Worm (Caenorhabditis elegans): ENCODE data around the gene C16D9.9.

The C16D9.9 gene

ce11 chrV:8253946-8254345 lies 10.1 kb upstream of the C16D9.9 start:
- no peak for TF ChIP-seq mls-2 (tag; optimal IDR thresholded peaks at IDR 0.05)
- no peak for TF ChIP-seq unc-62 (GFP tag; optimal IDR thresholded peaks at IDR 0.05)
- TF ChIP-seq ces-1 (GFP tag; optimal IDR thresholded peaks at IDR 0.05) = peak; percentile 99

DNA sequence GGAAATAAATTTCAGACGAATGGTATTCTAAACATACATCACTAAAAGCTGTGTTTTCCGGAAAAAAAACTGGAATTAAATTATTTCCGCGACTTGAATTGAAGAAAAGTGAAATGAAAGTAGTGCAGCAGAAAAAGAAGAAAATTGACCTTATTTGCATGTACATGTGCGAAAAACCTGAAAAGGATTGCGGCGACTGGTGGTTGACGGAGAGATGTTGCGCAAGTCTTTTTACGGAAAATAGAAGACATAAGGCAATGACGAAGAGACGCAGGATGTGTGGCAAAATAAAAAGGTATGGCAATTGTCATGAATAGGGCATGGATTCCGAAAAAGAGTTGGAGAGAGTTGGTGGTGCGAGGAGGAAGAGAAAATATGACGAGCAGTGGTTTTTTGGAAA lies 9.1 kb upstream of the C16D9.9 start:
- TF ChIP-seq flh-1 (GFP tag; optimal IDR thresholded peaks at IDR 0.05) (no peak), nhr-12 (tag; optimal IDR thresholded peaks at IDR 0.05) (no peak), sem-2 (GFP tag; optimal IDR thresholded peaks at IDR 0.05) (no peak), zip-8 (tag; optimal IDR thresholded peaks at IDR 0.05) (peak; percentile 74), blmp-1 (tag; optimal IDR thresholded peaks at IDR 0.05) (peak; percentile 50), unc-39 (tag; optimal IDR thresholded peaks at IDR 0.05) (no peak)

- TF ChIP-seq drap-1 (GFP tag; optimal IDR thresholded peaks at IDR 0.05) = no peak
- no peak for TF ChIP-seq ham-2 (GFP tag; optimal IDR thresholded peaks at IDR 0.05)
- TF ChIP-seq nhr-2 (tag; optimal IDR thresholded peaks at IDR 0.05) = no peak
- TF ChIP-seq mab-5 (tag; optimal IDR thresholded peaks at IDR 0.05) = no peak
Measured at ce11 chrV:8259016-8259415, 5.0 kb upstream of the C16D9.9 start, which contains the start of gene C16D9.1. Gene C16D9.1, plus strand, starts transcription at chrV:8259316.

DNA sequence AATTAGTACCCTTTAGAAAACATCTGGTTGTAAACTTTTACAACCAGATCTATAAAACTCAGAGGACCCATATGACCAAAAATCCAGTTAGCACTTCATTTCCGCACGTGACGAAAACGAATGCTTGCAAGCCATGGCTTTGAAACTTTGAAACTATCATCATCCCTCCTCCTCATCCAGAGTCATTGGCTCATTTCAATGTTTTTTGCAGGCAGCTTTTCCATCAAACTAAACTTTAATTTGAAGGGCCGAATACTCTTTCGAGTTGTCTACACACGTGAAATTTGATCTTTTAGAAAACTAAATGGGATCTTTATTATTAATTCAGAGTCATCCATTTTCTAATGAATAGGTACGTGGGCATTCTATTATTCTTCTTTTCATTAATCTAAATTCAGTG lies 1.8 kb upstream of the C16D9.9 start:
- no peak for TF ChIP-seq ces-1 (GFP tag; optimal IDR thresholded peaks at IDR 0.05)
- TF ChIP-seq mab-5 (tag; optimal IDR thresholded peaks at IDR 0.05) = no peak
- TF ChIP-seq nhr-2 (tag; optimal IDR thresholded peaks at IDR 0.05) = no peak
- TF ChIP-seq blmp-1 (tag; optimal IDR thresholded peaks at IDR 0.05) = no peak

ce11 chrV:8263466-8263865 lies 575 bp upstream of the C16D9.9 start, which contains the start of gene C16D9.8:
Gene C16D9.8, minus strand, starts transcription at chrV:8263566.
- TF ChIP-seq ces-1 (GFP tag; optimal IDR thresholded peaks at IDR 0.05) (no peak), lin-13 (tag; optimal IDR thresholded peaks at IDR 0.05) (no peak), snpc-4 (tag; optimal IDR thresholded peaks at IDR 0.05) (no peak), lsy-2 (tag; optimal IDR thresholded peaks at IDR 0.05) (no peak), hlh-1 (tag; optimal IDR thresholded peaks at IDR 0.05) (no peak), ceh-43 (GFP tag; optimal IDR thresholded peaks at IDR 0.05) (no peak), nhr-237 (tag; optimal IDR thresholded peaks at IDR 0.05) (no peak), zip-8 (tag; optimal IDR thresholded peaks at IDR 0.05) (no peak), sptf-1 (tag; optimal IDR thresholded peaks at IDR 0.05) (no peak), ham-2 (GFP tag; optimal IDR thresholded peaks at IDR 0.05) (no peak)

DNA sequence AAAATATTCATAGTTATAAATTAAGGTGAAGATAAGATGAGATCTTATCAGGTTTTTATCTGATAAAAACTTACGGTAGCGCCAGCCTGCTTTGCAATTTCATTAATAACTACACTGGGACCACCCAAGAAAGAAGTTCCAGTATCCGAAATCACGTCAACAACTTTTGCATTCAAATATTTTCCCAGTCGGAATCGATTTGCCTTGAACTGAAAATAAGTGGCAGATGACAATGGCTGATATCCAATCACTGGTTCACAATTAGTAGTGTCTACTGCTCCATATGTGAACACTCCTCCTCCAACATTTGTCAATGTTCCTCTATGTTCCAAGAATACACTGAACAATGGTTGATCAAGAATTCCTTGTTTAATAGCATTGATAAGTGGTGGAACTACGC lies 2.2 kb downstream of the C16D9.9 start, which contains the start of gene F21F8.5:
F21F8.5 (minus strand) TSS at position 101 of the 400 bp plus-strand sequence.
- TF ChIP-seq mab-5 (tag; optimal IDR thresholded peaks at IDR 0.05) (no peak), tbx-8 (GFP tag; optimal IDR thresholded peaks at IDR 0.05) (no peak), ces-1 (GFP tag; optimal IDR thresholded peaks at IDR 0.05) (no peak), nhr-28 (tag; optimal IDR thresholded peaks at IDR 0.05) (no peak), elt-3 (tag; optimal IDR thresholded peaks at IDR 0.05) (no peak), elt-1 (tag; optimal IDR thresholded peaks at IDR 0.05; ENCODE audit: borderline replicate concordance, insufficient read depth) (no peak), ceh-83 (GFP tag; optimal IDR thresholded peaks at IDR 0.05) (no peak), hlh-1 (tag; optimal IDR thresholded peaks at IDR 0.05) (no peak), zip-8 (tag; optimal IDR thresholded peaks at IDR 0.05) (no peak), sem-2 (GFP tag; optimal IDR thresholded peaks at IDR 0.05) (no peak), snpc-4 (tag; optimal IDR thresholded peaks at IDR 0.05) (no peak), ceh-43 (GFP tag; optimal IDR thresholded peaks at IDR 0.05) (no peak)

ce11 chrV:8267275-8267674 lies 3.2 kb downstream of the C16D9.9 start:
- TF ChIP-seq elt-1 (tag; optimal IDR thresholded peaks at IDR 0.05; ENCODE audit: borderline replicate concordance, insufficient read depth) = no peak
- TF ChIP-seq lsy-2 (tag; optimal IDR thresholded peaks at IDR 0.05) = no peak
- TF ChIP-seq nhr-237 (tag; optimal IDR thresholded peaks at IDR 0.05) = no peak
- TF ChIP-seq nhr-12 (tag; optimal IDR thresholded peaks at IDR 0.05) = no peak
- TF ChIP-seq flh-1 (GFP tag; optimal IDR thresholded peaks at IDR 0.05) = no peak
- TF ChIP-seq ces-1 (GFP tag; optimal IDR thresholded peaks at IDR 0.05) = no peak
- TF ChIP-seq ham-2 (GFP tag; optimal IDR thresholded peaks at IDR 0.05) = no peak
- no peak for TF ChIP-seq cnd-1 (tag; optimal IDR thresholded peaks at IDR 0.05)

All from whole organism, mixed stage, embryonic.